Worm (Caenorhabditis elegans) whole organism, late embryonic: Measurements from ENCODE around the gene acl-5.

Experiments
- Y22D7AL.16 ChIP-seq: sonication (generic microtip); optimal IDR thresholded peaks from 2 replicates; lab custom pipeline; 2016; ENCODE audit warnings: missing genetic modification characterization, missing compliant biosample characterization
- fax-1 ChIP-seq: sonication (generic microtip); optimal IDR thresholded peaks from 2 replicates; lab custom pipeline; 2016; ENCODE audit warnings: missing genotype, missing genetic modification characterization, missing compliant biosample characterization
- lim-6 ChIP-seq: sonication (generic microtip); optimal IDR thresholded peaks from 2 replicates; lab custom pipeline; 2016; ENCODE audit warnings: missing genetic modification characterization, missing compliant biosample characterization
- nhr-11 ChIP-seq: fragments of 150-350 bp; optimal IDR thresholded peaks from 2 replicates; lab custom pipeline; 2014; ENCODE audit warnings: missing biosample characterization, missing genetic modification characterization
- nhr-232 ChIP-seq: sonication (generic microtip); optimal IDR thresholded peaks from 2 replicates; lab custom pipeline; 2016; ENCODE audit warnings: missing genetic modification characterization, missing compliant biosample characterization
- pat-9 ChIP-seq: fragments of 200-800 bp; sonication (Bioruptor generic); optimal IDR thresholded peaks from 2 replicates; lab custom pipeline; 2018; ENCODE audit warnings: mild to moderate bottlenecking, missing genetic modification characterization, moderate library complexity, missing compliant biosample characterization
- pax-1 ChIP-seq: fragments of 150-350 bp; optimal IDR thresholded peaks from 2 replicates; lab custom pipeline; 2014; ENCODE audit warnings: missing biosample characterization, missing genetic modification characterization
- sox-4 ChIP-seq: sonication (generic microtip); optimal IDR thresholded peaks from 2 replicates; lab custom pipeline; 2017; ENCODE audit warnings: mild to moderate bottlenecking, missing genetic modification characterization, inconsistent platforms, missing compliant biosample characterization
- ztf-16 ChIP-seq: sonication (generic microtip); optimal IDR thresholded peaks from 2 replicates; lab custom pipeline; 2017; ENCODE audit warnings: missing genetic modification characterization, missing compliant biosample characterization

DNA sequence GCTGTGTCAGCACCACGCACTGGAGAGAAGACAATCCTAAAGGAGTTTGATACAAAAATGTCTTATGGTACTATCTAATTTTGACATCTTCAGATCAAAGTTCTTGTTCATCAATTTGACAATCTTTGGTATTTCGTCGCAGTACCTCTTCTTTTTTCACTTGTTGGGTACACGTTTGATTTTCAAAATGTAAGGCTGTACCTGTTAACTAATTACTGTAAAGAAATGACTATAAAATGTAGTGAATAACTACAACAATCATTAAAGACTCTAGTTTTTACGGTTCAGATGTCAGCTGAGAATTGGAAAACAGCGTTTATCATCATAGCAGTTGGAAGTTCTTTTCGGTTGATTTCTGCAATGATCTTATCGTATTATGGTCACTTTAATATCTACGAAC is 50.1 kb downstream of the acl-5 start:
- TF ChIP-seq ztf-16 (tag; lab: Kevin White, UChicago) (no peak), nhr-232 (tag; lab: Kevin White, UChicago) (no peak), lim-6 (tag; lab: Kevin White, UChicago) (no peak), fax-1 (tag; lab: Kevin White, UChicago) (no peak), nhr-11 (tag; lab: Kevin White, UChicago) (no peak), sox-4 (tag; lab: Kevin White, UChicago) (no peak), pax-1 (no peak), Y22D7AL.16 (tag; lab: Kevin White, UChicago) (no peak), pat-9 (tag; lab: Kevin White, UChicago) (no peak)
